Fruit fly (Drosophila melanogaster) whole organism, larva: ENCODE measurements around the gene Pldn.

Experiments
- noc ChIP-seq: fragments of 200-800 bp; sonication (Bioruptor generic); optimal IDR thresholded peaks from 3 replicates; lab custom pipeline; 2019; ENCODE audit warnings: missing biosample characterization, mild to moderate bottlenecking, missing genetic modification characterization, moderate library complexity

Gene Pldn

DNA sequence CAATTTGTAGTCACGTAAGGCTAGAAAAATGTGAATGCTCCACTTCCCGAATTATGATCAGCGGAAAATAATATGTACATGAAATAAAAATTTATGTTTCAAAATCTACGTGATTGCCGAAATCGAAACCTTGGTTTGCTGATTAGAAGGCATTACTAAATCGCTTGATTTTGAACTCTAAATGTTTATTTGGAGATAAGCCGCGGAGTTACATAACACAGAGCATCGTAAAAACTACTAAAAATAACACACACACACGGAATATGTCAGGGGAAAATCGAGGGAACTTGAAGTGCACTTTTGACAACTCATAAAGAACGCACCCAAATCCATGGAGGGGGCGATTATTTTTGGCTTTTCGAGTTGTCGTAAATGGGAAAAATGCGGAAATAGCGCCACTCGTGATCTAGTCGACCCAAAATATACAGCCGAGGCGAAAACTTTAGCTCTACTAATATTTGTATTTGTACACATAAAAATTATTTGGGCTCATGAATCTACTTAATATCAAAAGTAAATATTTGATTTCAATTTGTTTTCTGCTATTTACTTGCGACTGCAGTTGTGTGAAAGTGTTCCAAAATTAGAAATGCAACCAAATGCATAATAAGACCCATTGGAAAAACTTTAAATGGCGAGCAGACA lies 13.8 kb upstream of the Pldn start:
- TF ChIP-seq noc = no peak

DNA sequence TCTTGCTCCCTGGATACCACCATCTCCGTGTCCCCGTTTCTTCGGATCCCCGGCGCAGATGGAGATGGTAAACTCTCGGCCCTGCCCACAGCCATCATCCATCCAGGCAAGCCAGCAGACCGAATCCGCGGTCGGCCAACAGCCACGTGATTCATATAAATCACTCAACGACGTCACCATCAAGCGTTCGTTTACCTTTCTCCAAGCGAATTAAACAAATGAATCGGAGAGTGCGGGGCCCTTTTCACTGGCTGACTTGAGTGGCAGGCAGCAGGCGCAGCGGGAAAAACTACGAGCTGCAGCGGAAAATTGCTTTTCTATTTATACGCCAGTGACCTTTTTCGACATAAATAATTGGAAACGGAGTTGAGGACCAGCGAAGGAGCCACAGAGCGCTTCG lies 12.4 kb upstream of the Pldn start:
- no peak for TF ChIP-seq noc

- TF ChIP-seq noc = no peak
Observed at dm6 chr3L:11701649-11702048, 10.4 kb upstream of the Pldn start.

DNA sequence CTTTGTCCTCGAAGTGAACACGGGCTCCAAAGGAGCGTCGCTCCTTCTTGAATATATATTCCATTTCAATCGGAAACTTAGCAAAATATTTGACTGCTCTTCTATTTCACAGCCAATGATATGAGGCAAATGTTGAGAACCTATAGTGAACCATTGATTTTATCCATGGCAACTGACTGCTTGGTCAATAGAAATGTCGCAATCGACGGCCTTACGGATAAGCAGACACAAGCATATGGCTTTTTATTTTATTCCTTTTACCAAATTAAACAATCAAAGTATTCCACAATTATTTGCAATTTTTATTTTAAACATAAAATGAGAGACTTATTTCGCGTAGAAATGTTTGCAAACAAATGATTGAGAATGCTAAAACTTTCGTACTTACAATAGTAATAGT lies 8.0 kb upstream of the Pldn start, which contains the start of gene Dnai2:
TSS of gene Dnai2 (minus strand) at position 101 of the 400 bp plus-strand sequence.
- TF ChIP-seq noc = no peak

DNA sequence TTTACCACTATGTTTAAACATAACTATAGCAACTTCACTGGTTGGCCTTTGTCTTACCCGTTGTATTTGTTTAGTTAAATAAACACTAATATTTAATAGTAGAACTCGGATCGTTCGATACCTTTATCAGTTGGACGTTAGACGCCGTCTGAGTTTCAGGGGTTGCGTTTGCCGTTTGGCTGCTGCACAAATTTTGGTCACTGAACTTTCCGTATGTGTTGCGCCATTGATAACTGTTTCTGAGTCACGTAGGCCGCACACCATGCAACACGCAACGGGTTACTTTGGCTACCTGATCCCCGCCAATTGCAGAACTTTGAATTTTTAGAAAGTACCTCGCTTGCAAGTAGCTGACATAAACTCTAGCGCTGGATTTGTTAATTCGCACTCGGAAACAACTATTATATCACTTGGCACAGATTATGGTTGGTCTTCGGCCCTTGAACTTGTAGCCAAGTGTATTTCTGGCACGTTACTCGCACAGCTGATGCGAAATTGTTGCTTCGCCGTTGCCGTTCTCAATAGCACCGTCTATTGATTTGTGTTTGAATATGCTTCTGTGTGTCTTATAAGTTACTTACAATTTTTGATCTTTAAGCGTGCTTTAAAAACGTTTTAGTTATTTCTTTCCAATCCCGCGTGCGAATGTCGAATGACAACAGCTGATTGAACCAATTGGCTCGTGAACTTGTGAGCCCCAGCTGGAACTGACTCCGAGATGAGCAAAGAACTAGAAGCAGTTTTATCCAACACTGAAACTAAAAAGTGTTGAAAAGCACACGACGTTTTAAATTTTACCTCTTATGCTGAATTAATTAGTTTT lies 5.3 kb upstream of the Pldn start, which contains the start of gene Dph1:
TSS of gene Dph1 (minus strand) at position 670 of the 823 bp plus-strand sequence.
- peak; percentile 65 for TF ChIP-seq noc

DNA sequence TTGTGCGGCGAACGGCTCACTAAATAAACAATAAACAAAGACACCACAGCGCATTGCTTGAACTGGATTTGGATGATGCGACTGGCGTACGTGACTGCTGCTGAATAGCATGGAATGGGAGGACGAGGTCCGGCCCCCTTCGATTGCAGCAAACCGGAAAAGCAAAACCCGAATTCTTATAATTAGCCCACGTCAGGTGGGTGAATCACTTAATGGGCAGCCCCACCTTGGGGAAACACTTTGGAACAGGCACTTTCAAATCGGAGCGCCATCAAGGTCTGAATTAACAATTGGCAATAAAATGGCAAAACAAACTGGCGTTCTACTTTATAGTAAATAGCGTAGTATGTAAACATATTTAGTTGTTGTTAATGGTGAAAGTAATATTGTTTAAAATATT lies 4.6 kb upstream of the Pldn start:
- TF ChIP-seq noc = no peak

- TF ChIP-seq noc = no peak
Observed at dm6 chr3L:11695063-11695462, 3.9 kb upstream of the Pldn start.

dm6 chr3L:11692853-11693252 lies 1.7 kb upstream of the Pldn start:
- no peak for TF ChIP-seq noc

DNA sequence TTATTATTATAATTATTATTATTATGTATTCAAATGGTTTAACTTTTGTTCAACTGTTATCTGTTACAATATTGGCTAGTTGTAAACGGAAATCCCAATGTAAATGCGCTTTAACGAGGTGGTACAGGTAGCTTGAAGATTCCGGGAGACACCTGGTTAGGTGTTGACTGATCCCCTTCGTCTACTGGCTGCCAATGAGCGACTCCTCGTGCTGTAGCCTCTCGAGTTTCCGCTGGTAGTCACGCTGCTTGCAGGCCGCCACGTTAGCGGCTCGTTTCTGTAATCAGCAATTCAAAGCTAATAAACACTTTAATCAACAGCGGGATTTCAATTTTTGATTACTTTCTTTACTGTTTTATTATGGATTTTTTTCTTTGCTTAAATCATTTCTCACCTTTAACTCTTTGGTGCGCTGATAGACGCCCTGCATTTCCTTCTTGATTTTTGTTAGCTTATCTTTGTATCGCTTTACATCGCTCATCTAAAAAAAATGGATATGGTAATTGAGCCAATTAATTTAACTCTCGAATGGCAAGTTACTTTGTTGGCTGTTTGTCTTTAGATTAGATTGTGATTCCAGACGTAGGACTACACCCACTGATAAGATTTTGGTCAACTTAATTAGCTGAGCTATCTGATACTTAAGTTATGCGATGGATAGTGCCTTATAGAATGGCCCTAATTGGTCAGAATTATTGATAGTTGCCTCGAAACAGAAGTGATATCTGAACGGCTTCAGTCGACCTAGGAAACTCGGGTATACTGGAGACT lies 1.2 kb downstream of the Pldn start:
- TF ChIP-seq noc = no peak

DNA sequence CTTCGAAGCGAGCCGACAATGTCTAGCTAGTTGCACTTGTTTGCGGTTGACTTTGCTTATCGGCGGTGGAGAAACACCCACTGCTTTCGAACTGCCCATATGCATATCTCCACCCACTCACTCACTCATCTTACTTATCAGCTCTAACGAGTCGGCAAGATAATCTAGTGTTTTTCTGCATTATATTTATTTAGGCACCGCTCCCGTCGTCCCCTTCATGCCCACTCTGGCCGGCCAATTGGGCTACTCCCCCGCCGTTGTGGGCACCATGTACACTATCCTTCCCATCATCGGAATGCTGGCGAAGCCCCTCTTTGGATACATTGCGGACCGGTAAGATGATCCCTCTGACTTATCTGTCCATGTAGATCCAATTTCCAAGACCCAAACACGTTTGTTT lies 5.3 kb downstream of the Pldn start:
- TF ChIP-seq noc = no peak

- no peak for TF ChIP-seq noc
Observed at dm6 chr3L:11684522-11684851, 6.7 kb downstream of the Pldn start.

- TF ChIP-seq noc = peak; percentile 72
Observed at dm6 chr3L:11683819-11684521, 7.2 kb downstream of the Pldn start, which contains the start of gene Sugb. Sugb (plus strand) TSS chr3L:11683980.

DNA sequence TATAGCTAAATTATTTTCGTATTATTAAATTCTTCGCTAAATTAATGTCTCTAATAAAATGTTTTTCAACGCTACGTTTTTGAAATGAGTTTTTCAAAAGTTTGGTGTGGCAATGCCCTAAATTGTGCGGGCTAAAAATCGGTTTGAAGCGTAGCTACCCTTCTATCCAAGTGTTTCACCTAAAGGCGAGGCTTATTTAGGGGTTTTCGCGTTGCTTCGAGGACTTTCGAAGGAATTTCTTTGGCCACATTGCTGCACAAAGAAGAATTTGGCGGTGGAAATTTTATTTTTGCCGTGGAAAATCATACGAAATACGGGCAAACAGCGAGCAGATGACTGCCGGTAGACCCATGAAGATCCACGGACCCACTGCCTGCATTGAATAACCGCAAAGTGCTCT lies 9.4 kb downstream of the Pldn start, which contains the start of gene TfIIEalpha:
TSS of gene TfIIEalpha (plus strand) at position 245 of the 400 bp plus-strand sequence.
- no peak for TF ChIP-seq noc

DNA sequence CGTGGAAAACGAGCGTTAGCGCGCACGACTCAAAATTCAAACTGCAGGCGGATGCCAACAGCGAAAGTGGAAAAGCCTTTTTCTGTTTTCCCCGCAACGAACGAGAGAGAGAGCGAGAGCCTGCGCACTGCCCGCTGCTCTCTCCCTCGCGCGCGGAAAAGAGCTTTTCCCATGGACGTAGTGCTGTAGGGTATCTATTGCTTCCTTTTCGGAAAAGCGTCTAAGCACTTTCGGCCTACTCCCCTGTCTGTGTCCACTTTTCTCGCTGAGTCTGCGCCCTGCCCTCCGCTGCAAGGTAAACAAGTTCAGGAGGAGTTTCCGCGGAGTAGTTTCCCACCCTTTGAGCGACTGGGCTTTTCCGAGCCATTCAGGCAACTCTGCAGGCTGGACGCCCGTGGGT lies 10.9 kb downstream of the Pldn start, which contains the start of gene CG32085:
TSS of gene CG32085 (minus strand) at position 47 of the 400 bp plus-strand sequence.
- no peak for TF ChIP-seq noc

- no peak for TF ChIP-seq noc
Observed at dm6 chr3L:11678313-11678817, 12.8 kb downstream of the Pldn start.

- TF ChIP-seq noc = no peak
Observed at dm6 chr3L:11656189-11656588, 35.0 kb downstream of the Pldn start.
